Fruit fly (Drosophila melanogaster) S2 (cell line): ENCODE results near the gene IntS2.

Source experiments
- CG8478 ChIP-seq: fragments of >200 bp; optimal IDR thresholded peaks from 2 replicates; lab custom pipeline; 2018
- CTCF ChIP-seq, 2 experiments: fragments of >200 bp; optimal IDR thresholded peaks; 2 replicates each; lab custom pipeline; 2018

- TF ChIP-seq CTCF (optimal IDR thresholded peaks at IDR 0.05; lab: Kevin White, UChicago): no peak
- TF ChIP-seq CG8478: no peak
These were observed 31.6 kb downstream of the IntS2 start for dm6 chrX:17624983-17625401.
